Worm (Caenorhabditis elegans): ENCODE data around the gene sri-67.

Gene sri-67

DNA sequence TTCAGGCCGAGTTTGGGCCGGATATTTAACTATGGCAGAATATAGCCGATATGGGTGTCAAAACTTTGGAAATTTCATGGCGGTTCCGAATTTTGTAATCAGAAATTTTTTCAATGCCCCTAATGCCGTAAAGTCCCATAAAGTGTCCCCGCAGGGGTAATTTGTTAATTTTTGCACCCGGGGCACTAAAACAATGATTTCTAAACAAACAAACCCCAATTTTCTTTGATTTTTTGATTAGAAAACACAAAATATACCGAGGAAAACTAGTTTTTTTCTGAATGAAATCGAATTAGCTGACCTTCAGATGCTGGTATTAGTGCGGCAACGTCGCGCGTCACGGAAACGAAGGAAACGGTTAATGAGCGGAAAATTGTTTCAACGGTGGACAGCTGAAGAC, 47.1 kb downstream of the sri-67 start:
- TF ChIP-seq W03F9.2 (tag; optimal IDR thresholded peaks at IDR 0.05) (no peak), dao-5 (tag; optimal IDR thresholded peaks at IDR 0.05) (no peak), him-1 (tag; optimal IDR thresholded peaks at IDR 0.05) (no peak)

DNA sequence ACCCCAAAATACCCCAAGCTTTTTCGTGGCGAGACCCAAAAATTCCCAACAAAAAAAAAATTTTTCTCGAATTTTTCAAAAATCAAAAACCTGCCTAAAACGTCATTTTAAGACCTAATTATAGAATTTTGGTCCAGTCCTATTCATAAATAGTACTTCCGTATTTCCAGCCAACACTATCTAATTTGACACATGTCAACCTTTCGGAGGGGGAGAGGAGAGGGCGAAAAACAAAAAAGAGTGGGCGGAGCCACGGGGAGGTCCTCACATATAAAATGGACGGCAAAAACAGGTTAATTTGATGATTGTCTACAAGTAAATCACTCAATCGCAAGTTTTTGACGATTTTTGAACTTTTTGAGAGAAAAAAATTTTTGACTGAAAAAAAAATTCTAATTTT, 49.5 kb downstream of the sri-67 start, which contains the start of gene Y113G7A.16:
Gene Y113G7A.16, plus strand, starts transcription at position 301 of the 400 bp plus-strand sequence.
- no peak for TF ChIP-seq W03F9.2 (tag; optimal IDR thresholded peaks at IDR 0.05)
- no peak for TF ChIP-seq him-1 (tag; optimal IDR thresholded peaks at IDR 0.05)
- TF ChIP-seq dao-5 (tag; optimal IDR thresholded peaks at IDR 0.05): no peak

All from whole organism, L4/young adult.